Worm (Caenorhabditis elegans) whole organism, early embryonic: ENCODE results near the gene nhr-51.

Source experiments
- B0310.2 ChIP-seq: sonication (generic microtip); optimal IDR thresholded peaks from 2 replicates; lab custom pipeline; 2016; ENCODE audit warnings: mild to moderate bottlenecking, missing genetic modification characterization, missing compliant biosample characterization
- aly-1 ChIP-seq: sonication (generic microtip); optimal IDR thresholded peaks from 2 replicates; lab custom pipeline; 2016; ENCODE audit warnings: missing genetic modification characterization, missing compliant biosample characterization
- ama-1 ChIP-seq: fragments of 150-350 bp; optimal IDR thresholded peaks from 2 replicates; lab custom pipeline; 2014
- ets-7 ChIP-seq: sonication (generic microtip); optimal IDR thresholded peaks from 2 replicates; lab custom pipeline; 2016; ENCODE audit warnings: missing genotype, missing genetic modification characterization, missing compliant biosample characterization
- flt-1 ChIP-seq: fragments of 200-800 bp; sonication (Bioruptor generic); IDR thresholded peaks from 2 replicates; pipeline ENCODE4 v1.3.6; 2022; ENCODE audit warnings: missing genetic modification characterization, missing compliant biosample characterization
- hmbx-1 ChIP-seq: sonication (generic microtip); optimal IDR thresholded peaks from 2 replicates; lab custom pipeline; 2016; ENCODE audit warnings: mild to moderate bottlenecking, missing genetic modification characterization, missing compliant biosample characterization
- hmg-4 ChIP-seq: fragments of 200-800 bp; sonication (Bioruptor generic); optimal IDR thresholded peaks from 2 replicates; lab custom pipeline; 2018; ENCODE audit warnings: mild to moderate bottlenecking, missing genetic modification characterization, missing compliant biosample characterization
- tbx-11 ChIP-seq: fragments of 200-800 bp; sonication (Bioruptor generic); IDR thresholded peaks from 2 replicates; pipeline ENCODE4 v1.3.6; 2022; ENCODE audit warnings: missing genetic modification characterization, missing compliant biosample characterization
- tbx-37 ChIP-seq: fragments of 200-800 bp; sonication (Bioruptor generic); conservative IDR thresholded peaks from 2 replicates; pipeline ENCODE4 v1.3.6; 2022; ENCODE audit warnings: missing genetic modification reagents, missing genetic modification characterization, missing compliant biosample characterization
- tra-4 ChIP-seq: sonication (generic microtip); optimal IDR thresholded peaks from 2 replicates; lab custom pipeline; 2017; ENCODE audit warnings: missing genetic modification characterization, missing compliant biosample characterization

DNA sequence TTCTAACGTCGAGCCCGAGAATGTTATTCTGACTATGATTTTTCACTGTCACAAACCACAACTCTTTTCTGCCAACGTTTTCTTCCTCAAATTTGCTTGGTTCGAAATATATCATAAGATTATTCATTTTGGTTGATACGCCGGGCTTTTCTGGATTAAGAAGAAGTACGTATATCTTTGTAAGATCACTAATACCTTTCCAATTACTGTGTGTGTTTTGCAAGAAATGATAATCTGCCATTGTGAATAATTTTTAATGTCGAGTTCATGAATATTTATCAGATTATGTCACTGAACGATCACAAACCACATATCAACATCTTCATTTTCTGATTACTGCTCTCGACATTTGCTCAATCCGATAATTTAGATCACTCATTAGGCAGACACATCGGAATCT lies 11.8 kb downstream of the nhr-51 start, which contains the start of gene nhr-196:
- TF ChIP-seq flt-1 (no peak), hmbx-1 (no peak), aly-1 (no peak), ama-1 (lab: Kevin White, UChicago) (no peak), tra-4 (no peak), B0310.2 (no peak), tbx-11 (GFP tag; lab: Robert Waterston, UW) (no peak), hmg-4 (GFP tag; lab: Kevin White, UChicago) (no peak), tbx-37 (GFP tag; lab: Robert Waterston, UW) (no peak), ets-7 (tag; lab: Kevin White, UChicago) (no peak)
